Worm (Caenorhabditis elegans) whole organism, mixed stage, embryonic: ENCODE measurements around the gene C54F6.15.

Source experiments
- ceh-39 ChIP-seq: fragments of 150-350 bp; optimal IDR thresholded peaks from 2 replicates; lab custom pipeline; 2014; ENCODE audit warnings: missing biosample characterization, missing genetic modification characterization
- ceh-43 ChIP-seq: fragments of 200-800 bp; sonication (Bioruptor generic); optimal IDR thresholded peaks from 2 replicates; lab custom pipeline; 2018; ENCODE audit warnings: mild to moderate bottlenecking, missing genetic modification characterization, moderate library complexity, missing compliant biosample characterization
- lin-13 ChIP-seq: fragments of 150-350 bp; optimal IDR thresholded peaks from 2 replicates; lab custom pipeline; 2014; ENCODE audit warnings: missing biosample characterization, missing genetic modification characterization
- lsy-2 ChIP-seq: fragments of 150-350 bp; optimal IDR thresholded peaks from 2 replicates; lab custom pipeline; 2014; ENCODE audit warnings: missing biosample characterization, missing genetic modification characterization
- nhr-12 ChIP-seq: fragments of 150-350 bp; optimal IDR thresholded peaks from 2 replicates; lab custom pipeline; 2014; ENCODE audit warnings: missing biosample characterization, missing genetic modification characterization
- nhr-237 ChIP-seq: fragments of 150-350 bp; optimal IDR thresholded peaks from 2 replicates; lab custom pipeline; 2014; ENCODE audit warnings: missing biosample characterization, missing genetic modification characterization
- nhr-28 ChIP-seq: fragments of 150-350 bp; optimal IDR thresholded peaks from 2 replicates; lab custom pipeline; 2014; ENCODE audit warnings: missing biosample characterization, missing genetic modification characterization
- pha-4 ChIP-seq: fragments of 150-350 bp; optimal IDR thresholded peaks from 2 replicates; lab custom pipeline; 2018; ENCODE audit warnings: missing biosample characterization, missing genetic modification reagents, missing genetic modification characterization
- snpc-4 ChIP-seq: fragments of 150-350 bp; optimal IDR thresholded peaks from 2 replicates; lab custom pipeline; 2014; ENCODE audit warnings: missing biosample characterization, missing genetic modification characterization
- unc-62 ChIP-seq: fragments of 150-350 bp; optimal IDR thresholded peaks from 2 replicates; lab custom pipeline; 2014; ENCODE audit warnings: missing biosample characterization, missing genetic modification reagents, missing genetic modification characterization

DNA sequence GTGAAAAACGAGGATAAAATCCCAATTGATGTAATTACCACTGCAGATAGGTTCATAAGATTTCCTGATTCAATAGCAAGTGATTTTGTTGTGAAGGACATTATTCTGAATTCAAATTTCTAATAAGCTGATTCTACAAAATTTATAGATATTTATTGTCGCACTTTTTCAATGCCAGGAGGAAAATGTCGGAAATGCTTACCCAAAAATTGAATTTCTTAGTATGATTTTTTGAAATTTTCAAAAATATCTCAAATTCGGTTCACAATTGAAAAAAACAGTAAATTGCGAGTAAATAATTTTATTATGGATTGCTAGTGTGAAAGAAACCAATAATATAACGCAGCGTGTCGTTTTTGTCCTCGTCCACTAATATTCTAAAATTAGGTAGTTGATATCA, 29.3 kb downstream of the C54F6.15 start, which contains the start of gene srbc-10:
- no peak for TF ChIP-seq nhr-12 (tag; lab: Kevin White, UChicago)
- TF ChIP-seq unc-62: no peak
- no peak for TF ChIP-seq ceh-39 (tag; lab: Kevin White, UChicago)
- no peak for TF ChIP-seq nhr-28 (tag; lab: Kevin White, UChicago)
- no peak for TF ChIP-seq lsy-2
- TF ChIP-seq snpc-4: no peak
- no peak for TF ChIP-seq lin-13 (tag; lab: Kevin White, UChicago)
- TF ChIP-seq pha-4: no peak
- no peak for TF ChIP-seq ceh-43 (GFP tag; lab: Kevin White, UChicago)
- no peak for TF ChIP-seq nhr-237 (tag; lab: Kevin White, UChicago)
